Worm (Caenorhabditis elegans) whole organism, L1 larva: ENCODE results near the gene T04H1.12.

ENCODE experiments used
- C04F5.9 ChIP-seq: sonication (generic microtip); optimal IDR thresholded peaks from 2 replicates; lab custom pipeline; 2016; ENCODE audit warnings: missing genetic modification characterization, missing compliant biosample characterization
- C16A3.4 ChIP-seq: fragments of 150-350 bp; optimal IDR thresholded peaks from 2 replicates; lab custom pipeline; 2014; ENCODE audit warnings: missing biosample characterization, missing genetic modification characterization
- F16B12.6 ChIP-seq: fragments of 150-350 bp; optimal IDR thresholded peaks from 2 replicates; lab custom pipeline; 2014; ENCODE audit warnings: missing biosample characterization, missing genetic modification characterization
- alr-1 ChIP-seq: fragments of 200-800 bp; sonication (Bioruptor generic); optimal IDR thresholded peaks from 2 replicates; lab custom pipeline; 2018; ENCODE audit warnings: borderline replicate concordance, mild to moderate bottlenecking, missing genetic modification characterization, missing compliant biosample characterization
- aly-2 ChIP-seq: fragments of 150-350 bp; optimal IDR thresholded peaks from 2 replicates; lab custom pipeline; 2014; ENCODE audit warnings: missing biosample characterization, missing genetic modification characterization
- ceh-63 ChIP-seq: fragments of 200-800 bp; sonication (Bioruptor generic); optimal IDR thresholded peaks from 2 replicates; lab custom pipeline; 2018; ENCODE audit warnings: mild to moderate bottlenecking, missing genetic modification characterization, missing compliant biosample characterization
- ceh-8 ChIP-seq: fragments of 200-800 bp; sonication (Bioruptor generic); optimal IDR thresholded peaks from 2 replicates; lab custom pipeline; 2018; ENCODE audit warnings: mild to moderate bottlenecking, missing genetic modification characterization, moderate library complexity, missing compliant biosample characterization
- ceh-82 ChIP-seq, 3 experiments: fragments of 150-350 bp in 1 of 3; sonication (generic microtip) in 2 of 3; optimal IDR thresholded peaks; 2 replicates each; lab custom pipeline; 2014 to 2017; ENCODE audit warnings: missing biosample characterization in 3 of 3, missing genetic modification characterization in 3 of 3
- dpl-1 ChIP-seq, 3 experiments: fragments of 150-350 bp in 2 of 3; sonication (generic microtip) in 1 of 3; optimal IDR thresholded peaks; 2 replicates each; lab custom pipeline; 2014 to 2017; ENCODE audit warnings: missing biosample characterization in 3 of 3, missing genetic modification characterization in 3 of 3, missing genetic modification reagents in 3 of 3
- dsc-1 ChIP-seq: sonication (generic microtip); optimal IDR thresholded peaks from 2 replicates; lab custom pipeline; 2016; ENCODE audit warnings: mild to moderate bottlenecking, missing genetic modification characterization, missing compliant biosample characterization
- efl-1 ChIP-seq, 4 experiments: fragments of 150-350 bp; optimal IDR thresholded peaks in 3 of 4; peaks in 1 of 4; 1 replicate in 1 of 4; 2 replicates in 3 of 4; lab custom pipeline; 2014; ENCODE audit warnings: missing biosample characterization in 2 of 4, missing genetic modification characterization in 2 of 4, missing genetic modification reagents in 2 of 4
- efl-3 ChIP-seq: fragments of 200-800 bp; sonication (Bioruptor generic); optimal IDR thresholded peaks from 2 replicates; lab custom pipeline; 2018; ENCODE audit warnings: mild to moderate bottlenecking, missing genetic modification characterization, missing compliant biosample characterization
- egl-13 ChIP-seq: sonication (generic microtip); optimal IDR thresholded peaks from 2 replicates; lab custom pipeline; 2016; ENCODE audit warnings: missing genotype, missing genetic modification reagents, missing genetic modification characterization, missing compliant biosample characterization
- egl-27 ChIP-seq, 2 experiments: fragments of 150-350 bp in 1 of 2; sonication (generic microtip); optimal IDR thresholded peaks; 3 replicates each; lab custom pipeline; 2017 to 2018; ENCODE audit warnings: missing biosample characterization in 2 of 2, missing genetic modification characterization in 2 of 2, missing genetic modification reagents in 2 of 2
- elt-2 ChIP-seq: sonication (generic microtip); optimal IDR thresholded peaks from 2 replicates; lab custom pipeline; 2016; ENCODE audit warnings: missing genetic modification characterization, mild to moderate bottlenecking, inconsistent platforms, missing compliant biosample characterization, missing genetic modification reagents
- elt-3 ChIP-seq, 6 experiments: fragments of 150-350 bp in 1 of 6; sonication (generic microtip); optimal IDR thresholded peaks; 2 replicates each; lab custom pipeline; 2017 to 2018; ENCODE audit warnings: missing biosample characterization in 6 of 6, missing genetic modification characterization in 6 of 6, inconsistent platforms in 1 of 6
- ets-5 ChIP-seq: fragments of 200-800 bp; sonication (Bioruptor generic); IDR thresholded peaks from 2 replicates; pipeline ENCODE4 v1.3.6; 2022; ENCODE audit warnings: missing genetic modification characterization, missing compliant biosample characterization
- fkh-4 ChIP-seq: sonication (generic microtip); optimal IDR thresholded peaks from 2 replicates; lab custom pipeline; 2016; ENCODE audit warnings: missing compliant biosample characterization, missing genetic modification characterization, borderline replicate concordance
- fkh-8 ChIP-seq: sonication (generic microtip); optimal IDR thresholded peaks from 2 replicates; lab custom pipeline; 2016; ENCODE audit warnings: mild to moderate bottlenecking, missing genetic modification characterization, missing compliant biosample characterization
- grh-1 ChIP-seq: fragments of 200-800 bp; sonication (Bioruptor generic); IDR thresholded peaks from 2 replicates; pipeline ENCODE4 v1.3.6; 2022; ENCODE audit warnings: missing genetic modification reagents, missing genetic modification characterization, missing compliant biosample characterization
- hlh-17 ChIP-seq: fragments of 200-800 bp; sonication (Bioruptor generic); optimal IDR thresholded peaks from 2 replicates; lab custom pipeline; 2018; ENCODE audit warnings: missing genetic modification characterization, mild to moderate bottlenecking, missing compliant biosample characterization, moderate library complexity, borderline replicate concordance
- hpl-2 ChIP-seq: fragments of 150-350 bp; optimal IDR thresholded peaks from 2 replicates; lab custom pipeline; 2014; ENCODE audit warnings: missing biosample characterization, missing genetic modification reagents, missing genetic modification characterization
- lin-14 ChIP-seq: fragments of 200-800 bp; sonication (Bioruptor generic); optimal IDR thresholded peaks from 2 replicates; lab custom pipeline; 2018; ENCODE audit warnings: mild to moderate bottlenecking, missing genetic modification characterization, moderate library complexity, missing compliant biosample characterization
- lin-15B ChIP-seq: fragments of 150-350 bp; sonication (generic microtip); optimal IDR thresholded peaks from 3 replicates; lab custom pipeline; 2014; ENCODE audit warnings: missing biosample characterization, missing genetic modification characterization
- lsy-2 ChIP-seq, 2 experiments: fragments of 150-350 bp; optimal IDR thresholded peaks; 2 replicates each; lab custom pipeline; 2014; ENCODE audit warnings: missing biosample characterization in 2 of 2, missing genetic modification characterization in 2 of 2
- mab-9 ChIP-seq: fragments of 200-800 bp; sonication (Bioruptor generic); IDR thresholded peaks from 2 replicates; pipeline ENCODE4 v1.3.6; 2022; ENCODE audit warnings: missing genetic modification reagents, missing genetic modification characterization, missing compliant biosample characterization
- nhr-11 ChIP-seq: fragments of 150-350 bp; optimal IDR thresholded peaks from 2 replicates; lab custom pipeline; 2014; ENCODE audit warnings: missing biosample characterization, missing genetic modification characterization
- nhr-12 ChIP-seq: sonication (generic microtip); optimal IDR thresholded peaks from 2 replicates; lab custom pipeline; 2017; ENCODE audit warnings: missing biosample characterization, missing genetic modification characterization
- nhr-19 ChIP-seq: fragments of 200-800 bp; sonication (Bioruptor generic); conservative IDR thresholded peaks from 2 replicates; pipeline ENCODE4 v1.3.6; 2022; ENCODE audit warnings: missing genetic modification characterization, missing compliant biosample characterization
- nhr-237 ChIP-seq: fragments of 150-350 bp; optimal IDR thresholded peaks from 2 replicates; lab custom pipeline; 2014; ENCODE audit warnings: missing biosample characterization, missing genetic modification characterization
- nhr-71 ChIP-seq: sonication (generic microtip); optimal IDR thresholded peaks from 2 replicates; lab custom pipeline; 2016; ENCODE audit warnings: mild to moderate bottlenecking, missing genetic modification characterization, moderate library complexity, missing compliant biosample characterization
- nhr-77 ChIP-seq: fragments of 150-350 bp; optimal IDR thresholded peaks from 2 replicates; lab custom pipeline; 2014; ENCODE audit warnings: missing biosample characterization, missing genetic modification characterization
- nhr-84 ChIP-seq: sonication (generic microtip); optimal IDR thresholded peaks from 2 replicates; lab custom pipeline; 2017; ENCODE audit warnings: missing biosample characterization, missing genetic modification characterization
- nhr-85 ChIP-seq: sonication (generic microtip); peaks from one replicate; lab custom pipeline; 2016; ENCODE audit warnings: missing genetic modification characterization, inconsistent platforms, missing compliant biosample characterization
- nhr-90 ChIP-seq: sonication (generic microtip); optimal IDR thresholded peaks from 2 replicates; lab custom pipeline; 2016; ENCODE audit warnings: mild to moderate bottlenecking, missing genetic modification characterization, missing compliant biosample characterization; ENCODE audit not compliant: poor library complexity
- pag-3 ChIP-seq: sonication (generic microtip); optimal IDR thresholded peaks from 2 replicates; lab custom pipeline; 2017; ENCODE audit warnings: missing genetic modification characterization, mild to moderate bottlenecking, missing compliant biosample characterization, antibody characterized with exemption, borderline replicate concordance; ENCODE audit not compliant: insufficient read depth
- pqm-1 ChIP-seq: sonication (generic microtip); optimal IDR thresholded peaks from 3 replicates; lab custom pipeline; 2017; ENCODE audit warnings: missing biosample characterization, missing genetic modification characterization
- rnt-1 ChIP-seq: sonication (generic microtip); optimal IDR thresholded peaks from 2 replicates; lab custom pipeline; 2016; ENCODE audit warnings: mild to moderate bottlenecking, missing genetic modification characterization, moderate library complexity, missing compliant biosample characterization
- skn-1 ChIP-seq: fragments of 150-350 bp; optimal IDR thresholded peaks from 2 replicates; lab custom pipeline; 2014; ENCODE audit warnings: missing biosample characterization, missing genetic modification characterization
- snpc-4 ChIP-seq: fragments of 150-350 bp; optimal IDR thresholded peaks from 2 replicates; lab custom pipeline; 2014; ENCODE audit warnings: missing biosample characterization, missing genetic modification characterization
- swsn-7 ChIP-seq: sonication (generic microtip); optimal IDR thresholded peaks from 2 replicates; lab custom pipeline; 2016; ENCODE audit warnings: missing genetic modification characterization, missing compliant biosample characterization
- unc-30 ChIP-seq: sonication (generic microtip); optimal IDR thresholded peaks from 2 replicates; lab custom pipeline; 2017; ENCODE audit warnings: missing biosample characterization, missing genetic modification characterization
- unc-62 ChIP-seq: fragments of 150-350 bp; optimal IDR thresholded peaks from 2 replicates; lab custom pipeline; 2014; ENCODE audit warnings: missing biosample characterization, missing genetic modification reagents, missing genetic modification characterization
- unc-86 ChIP-seq: sonication (generic microtip); optimal IDR thresholded peaks from 2 replicates; lab custom pipeline; 2016; ENCODE audit warnings: missing genetic modification characterization, missing compliant biosample characterization
- vab-15 ChIP-seq: sonication (generic microtip); optimal IDR thresholded peaks from 2 replicates; lab custom pipeline; 2017; ENCODE audit warnings: missing genotype, mild to moderate bottlenecking, missing genetic modification characterization, missing compliant biosample characterization
- zag-1 ChIP-seq: fragments of 150-350 bp; optimal IDR thresholded peaks from 2 replicates; lab custom pipeline; 2014; ENCODE audit warnings: missing biosample characterization, missing genetic modification characterization
- ztf-4 ChIP-seq: fragments of 150-350 bp; optimal IDR thresholded peaks from 2 replicates; lab custom pipeline; 2014; ENCODE audit warnings: missing biosample characterization, missing genetic modification characterization

Gene T04H1.12

ce11 chrV:12300166-12300565 is 44.7 kb downstream of the T04H1.12 start (continued):
- TF ChIP-seq hlh-17 (GFP tag; lab: Kevin White, UChicago) (no peak), C16A3.4 (tag; lab: Kevin White, UChicago) (peak; percentile 76), pag-3 (tag; lab: Kevin White, UChicago) (no peak), unc-62 (no peak), nhr-90 (tag; lab: Kevin White, UChicago) (peak; percentile 77), fkh-8 (no peak), pqm-1 (no peak), elt-2 (tag; lab: Kevin White, UChicago) (peak; percentile 43), dsc-1 (tag; lab: Kevin White, UChicago) (no peak), nhr-77 (tag; lab: Kevin White, UChicago) (peak; percentile 64), egl-27 (tag; optimal IDR thresholded peaks at IDR 0.05; lab: Kevin White, UChicago) (peak; percentile 47 to 54), rnt-1 (tag; lab: Kevin White, UChicago) (no peak), ceh-82 (tag; optimal IDR thresholded peaks at IDR 0.05; lab: Kevin White, UChicago) (peak; percentile 5 to 28 (median 19))
- TF ChIP-seq, all 84 proteins: peak for 33

ce11 chrV:12300780-12301460 is 45.5 kb downstream of the T04H1.12 start:
- TF ChIP-seq egl-13 (tag; lab: Kevin White, UChicago), result no peak
- TF ChIP-seq egl-27 (tag; optimal IDR thresholded peaks at IDR 0.05; lab: Kevin White, UChicago), result no peak
- TF ChIP-seq zag-1 (tag; lab: Kevin White, UChicago), result no peak
- TF ChIP-seq dpl-1 (GFP tag; optimal IDR thresholded peaks at IDR 0.05; lab: Kevin White, UChicago), result peak in 1 of 3 experiments; percentile 31
- TF ChIP-seq lsy-2 (tag; optimal IDR thresholded peaks at IDR 0.05; lab: Kevin White, UChicago), result peak; percentile 24 to 53
- no peak for TF ChIP-seq C16A3.4 (tag; lab: Kevin White, UChicago)
- TF ChIP-seq nhr-90 (tag; lab: Kevin White, UChicago), result peak; percentile 57
- no peak for TF ChIP-seq F16B12.6 (tag; lab: Kevin White, UChicago)
- no peak for TF ChIP-seq unc-62
- TF ChIP-seq lin-15B (tag; lab: Kevin White, UChicago), result no peak
- no peak for TF ChIP-seq nhr-11 (tag; lab: Kevin White, UChicago)
- peak; percentile 95 for TF ChIP-seq nhr-85 (tag; lab: Kevin White, UChicago)
- TF ChIP-seq fkh-4 (tag; lab: Kevin White, UChicago), result no peak
- no peak for TF ChIP-seq nhr-77 (tag; lab: Kevin White, UChicago)
- TF ChIP-seq ets-5, result no peak
- TF ChIP-seq skn-1, result no peak
- TF ChIP-seq rnt-1 (tag; lab: Kevin White, UChicago), result no peak
- no peak for TF ChIP-seq nhr-84
- no peak for TF ChIP-seq pag-3 (tag; lab: Kevin White, UChicago)
- no peak for TF ChIP-seq snpc-4
- no peak for TF ChIP-seq ztf-4 (tag; lab: Kevin White, UChicago)
- TF ChIP-seq nhr-12 (tag; lab: Kevin White, UChicago), result no peak
- peak; percentile 67 for TF ChIP-seq lin-14 (GFP tag; lab: Kevin White, UChicago)
- TF ChIP-seq aly-2 (tag; lab: Kevin White, UChicago), result no peak
- no peak for TF ChIP-seq alr-1 (tag; lab: Kevin White, UChicago)
- TF ChIP-seq efl-1 (optimal IDR thresholded peaks at IDR 0.05; lab: Kevin White, UChicago), result no peak
- TF ChIP-seq efl-1 (GFP tag; optimal IDR thresholded peaks at IDR 0.05 in 1 of 2; lab: Kevin White, UChicago), result peak in 1 of 2 experiments; percentile 89
- TF ChIP-seq elt-3 (tag; optimal IDR thresholded peaks at IDR 0.05; lab: Kevin White, UChicago), result peak in 2 of 6 experiments; percentile 19 to 37
- TF ChIP-seq ceh-63, result no peak
- no peak for TF ChIP-seq unc-86
- no peak for TF ChIP-seq swsn-7 (tag; lab: Kevin White, UChicago)
- TF ChIP-seq nhr-71 (tag; lab: Kevin White, UChicago), result peak; percentile 61
- TF ChIP-seq efl-3 (GFP tag; lab: Kevin White, UChicago), result no peak
- peak; percentile 22; the same call in 1 of the 2 replicates for TF ChIP-seq nhr-19 (GFP tag; lab: Robert Waterston, UW)
- TF ChIP-seq ceh-82 (tag; optimal IDR thresholded peaks at IDR 0.05; lab: Kevin White, UChicago), result no peak
- peak; percentile 62 for TF ChIP-seq elt-2 (tag; lab: Kevin White, UChicago)
- no peak for TF ChIP-seq ceh-8 (GFP tag; lab: Kevin White, UChicago)
- no peak for TF ChIP-seq hpl-2 (GFP tag; lab: Kevin White, UChicago)
- TF ChIP-seq mab-9, result no peak
- TF ChIP-seq grh-1, result no peak
- no peak for TF ChIP-seq nhr-237 (tag; lab: Kevin White, UChicago)
- TF ChIP-seq unc-30 (tag; lab: Kevin White, UChicago), result no peak
- TF ChIP-seq vab-15 (tag; lab: Kevin White, UChicago), result peak; percentile 92
- TF ChIP-seq C04F5.9 (tag; lab: Kevin White, UChicago), result no peak
